Worm (Caenorhabditis elegans): ENCODE results near the gene F11A5.17.

ce11 chrV:16224027-16224426 lies 22.2 kb downstream of the F11A5.17 start, which contains the start of gene stdh-2:
- TF ChIP-seq ama-1 (optimal IDR thresholded peaks at IDR 0.05) (no peak), ets-4 (tag; optimal IDR thresholded peaks at IDR 0.05) (no peak), elt-4 (tag; optimal IDR thresholded peaks at IDR 0.05) (no peak), fkh-6 (tag; optimal IDR thresholded peaks at IDR 0.05) (no peak), pha-4 (tag; optimal IDR thresholded peaks at IDR 0.05) (no peak), tbx-2 (tag; optimal IDR thresholded peaks at IDR 0.05) (no peak), ztf-16 (tag; optimal IDR thresholded peaks at IDR 0.05) (no peak), Y22D7AL.16 (tag; optimal IDR thresholded peaks at IDR 0.05) (no peak), nhr-11 (tag; optimal IDR thresholded peaks at IDR 0.05) (no peak), nhr-232 (tag; optimal IDR thresholded peaks at IDR 0.05) (no peak), ceh-19 (GFP tag; optimal IDR thresholded peaks at IDR 0.05) (no peak)
